Worm (Caenorhabditis elegans) whole organism, early embryonic: ENCODE results near the gene Y14H12B.2.
A peak's percentile ranks its signal among the peaks of the same experiment; 100 is the strongest.

Experiments used
- F13C5.2 ChIP-seq: sonication (generic microtip); optimal IDR thresholded peaks from 2 replicates; lab custom pipeline; 2017; ENCODE audit warnings: mild to moderate bottlenecking, missing genetic modification characterization, inconsistent platforms, missing compliant biosample characterization
- aly-1 ChIP-seq: sonication (generic microtip); optimal IDR thresholded peaks from 2 replicates; lab custom pipeline; 2016; ENCODE audit warnings: missing genetic modification characterization, missing compliant biosample characterization
- ama-1 ChIP-seq: fragments of 150-350 bp; optimal IDR thresholded peaks from 2 replicates; lab custom pipeline; 2014
- ceh-36 ChIP-seq: sonication (generic microtip); optimal IDR thresholded peaks from 2 replicates; lab custom pipeline; 2016; ENCODE audit warnings: missing genetic modification characterization, inconsistent platforms, missing compliant biosample characterization
- flt-1 ChIP-seq: fragments of 200-800 bp; sonication (Bioruptor generic); IDR thresholded peaks from 2 replicates; pipeline ENCODE4 v1.3.6; 2022; ENCODE audit warnings: missing genetic modification characterization, missing compliant biosample characterization
- hmg-4 ChIP-seq: fragments of 200-800 bp; sonication (Bioruptor generic); optimal IDR thresholded peaks from 2 replicates; lab custom pipeline; 2018; ENCODE audit warnings: mild to moderate bottlenecking, missing genetic modification characterization, missing compliant biosample characterization
- hnd-1 ChIP-seq: sonication (generic microtip); optimal IDR thresholded peaks from 2 replicates; lab custom pipeline; 2016; ENCODE audit warnings: missing genetic modification characterization, missing compliant biosample characterization
- pes-1 ChIP-seq: fragments of 200-800 bp; sonication (Bioruptor generic); IDR thresholded peaks from 2 replicates; pipeline ENCODE4 v1.3.6; 2022; ENCODE audit warnings: missing genetic modification reagents, missing genetic modification characterization, missing compliant biosample characterization
- sea-1 ChIP-seq: fragments of 200-800 bp; sonication (Bioruptor generic); conservative IDR thresholded peaks from 2 replicates; pipeline ENCODE4 v1.3.6; 2022; ENCODE audit warnings: missing genetic modification characterization, missing compliant biosample characterization
- tbx-11 ChIP-seq: fragments of 200-800 bp; sonication (Bioruptor generic); IDR thresholded peaks from 2 replicates; pipeline ENCODE4 v1.3.6; 2022; ENCODE audit warnings: missing genetic modification characterization, missing compliant biosample characterization
- tbx-37 ChIP-seq: fragments of 200-800 bp; sonication (Bioruptor generic); conservative IDR thresholded peaks from 2 replicates; pipeline ENCODE4 v1.3.6; 2022; ENCODE audit warnings: missing genetic modification reagents, missing genetic modification characterization, missing compliant biosample characterization

DNA sequence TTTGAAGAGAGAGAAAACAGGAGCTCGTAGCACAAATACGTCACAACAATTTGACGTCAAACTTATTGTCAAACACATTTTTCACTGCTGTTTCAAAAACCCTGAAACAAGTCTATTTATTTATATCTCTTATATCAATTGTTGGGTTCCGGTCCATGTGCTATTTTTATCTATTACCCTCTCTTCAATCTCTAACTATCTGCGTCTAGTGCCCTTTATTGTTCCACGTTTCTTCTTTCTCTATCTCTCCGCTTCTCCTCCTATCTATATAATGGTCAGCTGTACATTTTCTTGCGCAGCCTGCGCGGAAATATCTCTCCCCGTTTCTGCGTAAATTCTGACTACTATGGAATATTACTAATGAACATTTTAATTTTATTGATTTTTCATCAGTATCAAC is 36.6 kb downstream of the Y14H12B.2 start:
- no peak for TF ChIP-seq flt-1 (GFP tag; lab: Robert Waterston, UW)
- peak; percentile 25 for TF ChIP-seq F13C5.2
- TF ChIP-seq ama-1 (lab: Kevin White, UChicago), result no peak
- TF ChIP-seq tbx-37, result no peak
- no peak for TF ChIP-seq pes-1 (GFP tag; lab: Robert Waterston, UW)
- TF ChIP-seq aly-1, result no peak
- TF ChIP-seq hnd-1 (tag; lab: Kevin White, UChicago), result no peak
- TF ChIP-seq tbx-11, result no peak
- no peak for TF ChIP-seq ceh-36 (tag; lab: Kevin White, UChicago)
- no peak for TF ChIP-seq hmg-4
- no peak for TF ChIP-seq sea-1 (GFP tag; lab: Robert Waterston, UW)
